Fruit fly (Drosophila melanogaster): Measurements from ENCODE around the gene Oat.

Gene Oat

DNA sequence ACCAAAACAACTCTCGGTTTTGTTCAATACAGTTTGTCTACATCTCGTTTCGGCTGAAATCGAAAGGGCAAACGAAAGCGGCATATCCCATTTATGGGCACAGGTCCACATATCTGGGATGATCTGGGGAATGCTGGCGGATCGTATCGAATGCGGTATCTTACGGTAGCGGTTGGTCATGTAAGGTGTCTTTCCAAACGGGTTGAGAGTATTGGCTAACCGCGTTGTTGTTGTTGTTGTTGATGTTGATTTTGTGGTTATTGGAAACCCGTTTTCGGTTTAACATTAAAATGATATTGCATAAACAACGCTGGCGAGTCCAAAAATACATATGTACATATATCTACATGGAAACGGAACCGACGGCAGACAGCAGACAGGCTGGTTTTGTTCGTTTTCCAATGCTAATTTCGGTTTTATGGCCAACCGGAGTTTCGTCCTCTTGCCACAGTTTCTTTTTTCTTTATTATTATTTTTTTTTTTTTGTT, 44.5 kb upstream of the Oat start (continued):
- no peak for TF ChIP-seq bbx (GFP tag; IDR thresholded peaks at IDR 0.05; ENCODE audit: partially characterized antibody)
- TF ChIP-seq dmrt99B (tag; optimal IDR thresholded peaks at IDR 0.05), result no peak
- no peak for TF ChIP-seq CG4424 (GFP tag; optimal IDR thresholded peaks at IDR 0.05)
- TF ChIP-seq CG11398 (GFP tag; optimal IDR thresholded peaks at IDR 0.05), result no peak
- TF ChIP-seq CG15696 (tag; optimal IDR thresholded peaks at IDR 0.05), result no peak
- TF ChIP-seq cg (GFP tag; optimal IDR thresholded peaks at IDR 0.05), result no peak
- TF ChIP-seq chif (GFP tag; optimal IDR thresholded peaks at IDR 0.05), result no peak
- no peak for TF ChIP-seq HLH54F (GFP tag; optimal IDR thresholded peaks at IDR 0.05)
- TF ChIP-seq sc (optimal IDR thresholded peaks at IDR 0.05), result no peak
- no peak for TF ChIP-seq sc (GFP tag; optimal IDR thresholded peaks at IDR 0.05)
- no peak for TF ChIP-seq Taf1 (GFP tag; IDR thresholded peaks at IDR 0.05)
- no peak for TF ChIP-seq vfl (GFP tag; optimal IDR thresholded peaks at IDR 0.05)
- peak; percentile 36 for TF ChIP-seq CG7987 (GFP tag; optimal IDR thresholded peaks at IDR 0.05)
- TF ChIP-seq mld (GFP tag; IDR thresholded peaks at IDR 0.05; ENCODE audit: partially characterized antibody), result no peak
- no peak for TF ChIP-seq CG12104 (GFP tag; optimal IDR thresholded peaks at IDR 0.05)
- no peak for TF ChIP-seq Fer1 (GFP tag; optimal IDR thresholded peaks at IDR 0.05)
- no peak for TF ChIP-seq br (optimal IDR thresholded peaks at IDR 0.05)
- no peak for TF ChIP-seq MTF-1 (GFP tag; optimal IDR thresholded peaks at IDR 0.05; ENCODE audit: borderline replicate concordance)
- no peak for TF ChIP-seq CG7745 (tag; optimal IDR thresholded peaks at IDR 0.05)

DNA sequence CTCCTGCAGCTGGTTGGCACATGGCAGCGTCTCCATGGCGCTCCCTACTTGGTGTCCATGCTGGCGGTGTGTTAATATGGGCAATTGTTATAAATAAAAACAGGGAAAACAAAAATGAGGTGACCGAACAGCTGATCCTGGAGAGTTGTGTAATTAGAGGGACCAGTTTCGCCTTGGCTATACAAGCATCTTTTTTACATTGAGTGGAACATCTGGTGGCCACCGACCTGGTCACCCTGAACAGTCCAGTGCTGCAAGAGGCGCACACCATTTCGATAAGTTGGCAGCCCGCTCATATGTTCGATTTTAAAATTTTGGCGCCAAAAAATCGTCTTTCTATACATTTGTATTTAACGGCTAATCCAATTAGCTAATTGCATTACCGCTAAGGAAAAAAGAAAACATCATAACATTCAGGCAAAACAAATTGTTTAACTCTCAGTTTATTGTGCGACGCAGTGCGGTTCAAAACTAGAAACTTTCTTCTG, 37.6 kb upstream of the Oat start, which contains the start of the genes CG8765 and Gbeta76C:
Gene CG8765, minus strand, starts transcription at position 154 of the 488 bp plus-strand sequence.
Gene Gbeta76C, plus strand, starts transcription at position 438 of the 488 bp plus-strand sequence.
- TF ChIP-seq CG8388 (GFP tag; optimal IDR thresholded peaks at IDR 0.05) (no peak), CG1647 (GFP tag; optimal IDR thresholded peaks at IDR 0.05) (peak; percentile 40), bab2 (GFP tag; optimal IDR thresholded peaks at IDR 0.05) (peak; percentile 14), Neu2 (GFP tag; optimal IDR thresholded peaks at IDR 0.05; ENCODE audit: borderline replicate concordance) (no peak), Dref (GFP tag; IDR thresholded peaks at IDR 0.05) (peak; percentile 51), Nf-YA (GFP tag; IDR thresholded peaks at IDR 0.05) (no peak), CG16813 (GFP tag; IDR thresholded peaks at IDR 0.05; ENCODE audit: partially characterized antibody) (peak; percentile 54), z (GFP tag; IDR thresholded peaks at IDR 0.05) (peak; percentile 27; the same call in 1 of the 3 replicates), CG1603 (tag; optimal IDR thresholded peaks at IDR 0.05) (peak; percentile 88), CG3163 (GFP tag; optimal IDR thresholded peaks at IDR 0.05) (peak; percentile 55), NC2α (GFP tag; optimal IDR thresholded peaks at IDR 0.05) (peak; percentile 16), CG3407 (GFP tag; optimal IDR thresholded peaks at IDR 0.05) (no peak), pros (GFP tag; optimal IDR thresholded peaks at IDR 0.05) (no peak), CG15514 (GFP tag; optimal IDR thresholded peaks at IDR 0.05) (peak; percentile 88), CG33213 (GFP tag; optimal IDR thresholded peaks at IDR 0.05) (peak; percentile 84), CG6791 (GFP tag; IDR thresholded peaks at IDR 0.05; ENCODE audit: partially characterized antibody) (peak; percentile 60; the same call in 2 of the 3 replicates), CG17328 (GFP tag; IDR thresholded peaks at IDR 0.05) (peak; percentile 12; the same call in 1 of the 2 replicates), CG2120 (GFP tag; optimal IDR thresholded peaks at IDR 0.05) (peak; percentile 71), Trl (optimal IDR thresholded peaks at IDR 0.05) (no peak), Trl (GFP tag; optimal IDR thresholded peaks at IDR 0.05) (peak; percentile 67), lola (GFP tag; optimal IDR thresholded peaks at IDR 0.05) (no peak), Bgb (GFP tag; IDR thresholded peaks at IDR 0.05; ENCODE audit: partially characterized antibody) (peak; percentile 50; the same call in 1 of the 2 replicates), phol (tag; optimal IDR thresholded peaks at IDR 0.05) (peak; percentile 70), CG34224 (GFP tag; IDR thresholded peaks at IDR 0.05; ENCODE audit: partially characterized antibody) (peak; percentile 61; the same call in 2 of the 3 replicates), caup (GFP tag; optimal IDR thresholded peaks at IDR 0.05; ENCODE audit: severe bottlenecking) (peak; percentile 55), Fer2 (tag; optimal IDR thresholded peaks at IDR 0.05) (no peak), C15 (GFP tag; IDR thresholded peaks at IDR 0.05) (no peak), Dek (tag; optimal IDR thresholded peaks at IDR 0.05) (no peak), CG12769 (tag; optimal IDR thresholded peaks at IDR 0.05) (peak; percentile 89), ara (GFP tag; IDR thresholded peaks at IDR 0.05) (no peak), CG10979 (tag; optimal IDR thresholded peaks at IDR 0.05) (peak; percentile 18)

Data from whole organism, embryonic.